Worm (Caenorhabditis elegans): ENCODE data around the gene pes-5.

- TF ChIP-seq dve-1 (tag; optimal IDR thresholded peaks at IDR 0.05; ENCODE audit: insufficient read depth) (no peak), nhr-237 (tag; optimal IDR thresholded peaks at IDR 0.05) (no peak), zip-11 (GFP tag; IDR thresholded peaks at IDR 0.05) (no peak), pqm-1 (tag; optimal IDR thresholded peaks at IDR 0.05) (no peak), snpc-4 (tag; optimal IDR thresholded peaks at IDR 0.05) (no peak), spr-3 (GFP tag; optimal IDR thresholded peaks at IDR 0.05) (no peak), unc-130 (GFP tag; optimal IDR thresholded peaks at IDR 0.05) (no peak)
Observed at ce11 chrII:11868893-11869292, 39.1 kb upstream of the pes-5 start.
